Worm (Caenorhabditis elegans) whole organism, L2 larva: ENCODE results near the gene mrps-7.

Experiments used
- C34F6.9 ChIP-seq: fragments of 150-350 bp; optimal IDR thresholded peaks from 2 replicates; lab custom pipeline; 2014; ENCODE audit warnings: missing biosample characterization, missing genetic modification characterization
- F13H6.1 ChIP-seq: sonication (generic microtip); optimal IDR thresholded peaks from 2 replicates; lab custom pipeline; 2016; ENCODE audit warnings: missing genetic modification characterization, missing compliant biosample characterization
- R02D3.7 ChIP-seq: fragments of 150-350 bp; optimal IDR thresholded peaks from 2 replicates; lab custom pipeline; 2014; ENCODE audit warnings: missing biosample characterization, missing genetic modification characterization
- Y55F3AM.14 ChIP-seq: fragments of 200-800 bp; sonication (Bioruptor generic); optimal IDR thresholded peaks from 2 replicates; lab custom pipeline; 2018; ENCODE audit warnings: mild to moderate bottlenecking, missing genetic modification characterization, missing compliant biosample characterization
- ZK546.5 ChIP-seq: sonication (generic microtip); optimal IDR thresholded peaks from 2 replicates; lab custom pipeline; 2017; ENCODE audit warnings: missing biosample characterization, missing genetic modification characterization
- alr-1 ChIP-seq: fragments of 150-350 bp; optimal IDR thresholded peaks from 2 replicates; lab custom pipeline; 2014; ENCODE audit warnings: missing biosample characterization, missing genetic modification characterization
- aly-2 ChIP-seq: fragments of 150-350 bp; optimal IDR thresholded peaks from 2 replicates; lab custom pipeline; 2014; ENCODE audit warnings: missing biosample characterization, missing genetic modification characterization
- ama-1 ChIP-seq: fragments of 150-350 bp; optimal IDR thresholded peaks from 2 replicates; lab custom pipeline; 2018; ENCODE audit warnings: inconsistent platforms
- blmp-1 ChIP-seq: sonication (generic microtip); optimal IDR thresholded peaks from 2 replicates; lab custom pipeline; 2017; ENCODE audit warnings: missing genetic modification characterization, mild to moderate bottlenecking, missing compliant biosample characterization, antibody characterized with exemption, moderate library complexity; ENCODE audit not compliant: insufficient read depth
- ceh-16 ChIP-seq: fragments of 150-350 bp; optimal IDR thresholded peaks from 2 replicates; lab custom pipeline; 2014; ENCODE audit warnings: missing biosample characterization, missing genetic modification characterization
- crh-2 ChIP-seq: sonication (generic microtip); optimal IDR thresholded peaks from 2 replicates; lab custom pipeline; 2017; ENCODE audit warnings: missing biosample characterization, missing genetic modification characterization
- dmd-4 ChIP-seq: sonication (generic microtip); optimal IDR thresholded peaks from 2 replicates; lab custom pipeline; 2017; ENCODE audit warnings: missing biosample characterization, missing genetic modification characterization
- fos-1 ChIP-seq: fragments of 150-350 bp; optimal IDR thresholded peaks from 2 replicates; lab custom pipeline; 2014; ENCODE audit warnings: missing biosample characterization, missing genetic modification characterization
- gmeb-1 ChIP-seq: fragments of 150-350 bp; optimal IDR thresholded peaks from 2 replicates; lab custom pipeline; 2014; ENCODE audit warnings: missing biosample characterization, missing genetic modification characterization
- lin-11 ChIP-seq: fragments of 150-350 bp; sonication (generic microtip); optimal IDR thresholded peaks from 2 replicates; lab custom pipeline; 2014; ENCODE audit warnings: missing biosample characterization, missing genetic modification characterization, inconsistent platforms, mixed read lengths
- lin-13 ChIP-seq: fragments of 150-350 bp; optimal IDR thresholded peaks from 2 replicates; lab custom pipeline; 2014; ENCODE audit warnings: missing biosample characterization, missing genetic modification reagents, missing genetic modification characterization
- lin-39 ChIP-seq: fragments of 150-350 bp; optimal IDR thresholded peaks from 2 replicates; lab custom pipeline; 2014; ENCODE audit warnings: missing biosample characterization, missing genetic modification reagents, missing genetic modification characterization
- lsy-2 ChIP-seq, 2 experiments: fragments of 150-350 bp in 1 of 2; sonication (generic microtip) in 1 of 2; optimal IDR thresholded peaks; 2 replicates each; lab custom pipeline; 2014 to 2017; ENCODE audit warnings: missing biosample characterization in 2 of 2, missing genetic modification characterization in 2 of 2
- mbf-1 ChIP-seq: sonication (generic microtip); optimal IDR thresholded peaks from 2 replicates; lab custom pipeline; 2017; ENCODE audit warnings: missing biosample characterization, missing genetic modification characterization
- mdl-1 ChIP-seq, 2 experiments: fragments of 150-350 bp in 1 of 2; sonication (generic microtip) in 1 of 2; optimal IDR thresholded peaks; 2 replicates each; lab custom pipeline; 2017; ENCODE audit warnings: missing biosample characterization in 2 of 2, missing genetic modification characterization in 2 of 2
- nhr-11 ChIP-seq: fragments of 150-350 bp; optimal IDR thresholded peaks from 2 replicates; lab custom pipeline; 2014; ENCODE audit warnings: missing biosample characterization, missing genetic modification characterization
- nhr-129 ChIP-seq: fragments of 150-350 bp; optimal IDR thresholded peaks from 2 replicates; lab custom pipeline; 2014; ENCODE audit warnings: missing biosample characterization, missing genetic modification characterization
- nhr-21 ChIP-seq: fragments of 150-350 bp; optimal IDR thresholded peaks from 2 replicates; lab custom pipeline; 2014; ENCODE audit warnings: missing biosample characterization, missing genetic modification characterization
- nhr-23 ChIP-seq: fragments of 150-350 bp; optimal IDR thresholded peaks from 2 replicates; lab custom pipeline; 2014; ENCODE audit warnings: missing biosample characterization, missing genetic modification reagents, missing genetic modification characterization
- nhr-237 ChIP-seq: fragments of 150-350 bp; optimal IDR thresholded peaks from 2 replicates; lab custom pipeline; 2014; ENCODE audit warnings: missing biosample characterization, missing genetic modification characterization
- nhr-25 ChIP-seq: fragments of 150-350 bp; sonication (generic microtip); optimal IDR thresholded peaks from 3 replicates; lab custom pipeline; 2014; ENCODE audit warnings: missing biosample characterization, missing genetic modification characterization
- nhr-6 ChIP-seq: fragments of 150-350 bp; optimal IDR thresholded peaks from 2 replicates; lab custom pipeline; 2014; ENCODE audit warnings: missing biosample characterization, missing genetic modification characterization
- nhr-77 ChIP-seq: fragments of 150-350 bp; optimal IDR thresholded peaks from 2 replicates; lab custom pipeline; 2014; ENCODE audit warnings: missing biosample characterization, missing genetic modification characterization
- sem-4 ChIP-seq: fragments of 150-350 bp; optimal IDR thresholded peaks from 2 replicates; lab custom pipeline; 2014; ENCODE audit warnings: missing biosample characterization, missing genetic modification reagents, missing genetic modification characterization
- sma-3 ChIP-seq: sonication (generic microtip); optimal IDR thresholded peaks from 2 replicates; lab custom pipeline; 2016; ENCODE audit warnings: missing genetic modification reagents, missing genetic modification characterization, missing compliant biosample characterization
- sma-9 ChIP-seq, 2 experiments: fragments of 150-350 bp in 1 of 2; sonication (generic microtip) in 1 of 2; optimal IDR thresholded peaks; 2 replicates each; lab custom pipeline; 2014 to 2016; ENCODE audit warnings: missing genetic modification characterization in 2 of 2, mild to moderate bottlenecking in 1 of 2, missing biosample characterization in 1 of 2, missing compliant biosample characterization in 1 of 2, missing genetic modification reagents in 1 of 2, moderate library complexity in 1 of 2
- snpc-4 ChIP-seq: fragments of 150-350 bp; optimal IDR thresholded peaks from 2 replicates; lab custom pipeline; 2014; ENCODE audit warnings: missing biosample characterization, missing genetic modification characterization
- unc-39 ChIP-seq: fragments of 150-350 bp; optimal IDR thresholded peaks from 2 replicates; lab custom pipeline; 2014; ENCODE audit warnings: missing biosample characterization, missing genetic modification characterization
- unc-55 ChIP-seq: fragments of 150-350 bp; sonication (generic microtip); optimal IDR thresholded peaks from 3 replicates; lab custom pipeline; 2014; ENCODE audit warnings: missing biosample characterization, missing genetic modification reagents, missing genetic modification characterization
- unc-62 ChIP-seq: fragments of 150-350 bp; optimal IDR thresholded peaks from 2 replicates; lab custom pipeline; 2014; ENCODE audit warnings: missing biosample characterization, missing genetic modification reagents, missing genetic modification characterization
- zag-1 ChIP-seq: fragments of 150-350 bp; optimal IDR thresholded peaks from 2 replicates; lab custom pipeline; 2014; ENCODE audit warnings: missing biosample characterization, missing genetic modification characterization
- ztf-4 ChIP-seq: fragments of 150-350 bp; optimal IDR thresholded peaks from 2 replicates; lab custom pipeline; 2014; ENCODE audit warnings: missing biosample characterization, missing genetic modification characterization

The mrps-7 gene

ce11 chrIV:14797354-14797753 is 29.8 kb upstream of the mrps-7 start, which contains the start of the genes Y57G11C.1147 and nuo-3:
TSS of gene Y57G11C.1147 (minus strand) at chrIV:14797514.
TSS of gene nuo-3 (minus strand) at chrIV:14797544.
- TF ChIP-seq aly-2 (tag; lab: Kevin White, UChicago) (no peak), F13H6.1 (tag; lab: Kevin White, UChicago) (no peak), Y55F3AM.14 (GFP tag; lab: Kevin White, UChicago) (no peak), mbf-1 (no peak), sma-3 (GFP tag; lab: Kevin White, UChicago) (no peak), nhr-21 (no peak), R02D3.7 (tag; lab: Kevin White, UChicago) (peak; percentile 10), ztf-4 (no peak), ama-1 (lab: Kevin White, UChicago) (no peak), nhr-77 (tag; lab: Kevin White, UChicago) (no peak), nhr-23 (no peak), nhr-11 (tag; lab: Kevin White, UChicago) (no peak), zag-1 (tag; lab: Kevin White, UChicago) (no peak), sma-9 (GFP tag; optimal IDR thresholded peaks at IDR 0.05; lab: Kevin White, UChicago) (no peak), sma-9 (tag; optimal IDR thresholded peaks at IDR 0.05; lab: Kevin White, UChicago) (no peak), unc-55 (GFP tag; lab: Kevin White, UChicago) (peak; percentile 55), sem-4 (tag; lab: Kevin White, UChicago) (no peak), gmeb-1 (tag; lab: Kevin White, UChicago) (no peak), lin-11 (tag; lab: Kevin White, UChicago) (peak; percentile 3), C34F6.9 (tag; lab: Kevin White, UChicago) (peak; percentile 22), crh-2 (tag; lab: Kevin White, UChicago) (no peak), dmd-4 (tag; lab: Kevin White, UChicago) (no peak), nhr-129 (tag; lab: Kevin White, UChicago) (peak; percentile 22), fos-1 (tag; lab: Kevin White, UChicago) (no peak), lin-39 (no peak), unc-62 (GFP tag; lab: Kevin White, UChicago) (no peak)

- TF ChIP-seq zag-1 (tag; lab: Kevin White, UChicago) = no peak
- TF ChIP-seq nhr-21 = no peak
- no peak for TF ChIP-seq unc-39
- no peak for TF ChIP-seq lsy-2 (tag; optimal IDR thresholded peaks at IDR 0.05; lab: Kevin White, UChicago)
- TF ChIP-seq nhr-23 = no peak
- TF ChIP-seq nhr-6 = no peak
- TF ChIP-seq nhr-25 (tag; lab: Kevin White, UChicago) = no peak
- no peak for TF ChIP-seq Y55F3AM.14 (GFP tag; lab: Kevin White, UChicago)
- TF ChIP-seq ZK546.5 (tag; lab: Kevin White, UChicago) = no peak
- no peak for TF ChIP-seq crh-2 (tag; lab: Kevin White, UChicago)
- TF ChIP-seq nhr-129 (tag; lab: Kevin White, UChicago) = no peak
- no peak for TF ChIP-seq nhr-237 (tag; lab: Kevin White, UChicago)
- no peak for TF ChIP-seq mdl-1 (tag; optimal IDR thresholded peaks at IDR 0.05; lab: Kevin White, UChicago)
These were observed 28.5 kb upstream of the mrps-7 start, which contains the start of gene coq-3 for ce11 chrIV:14795918-14796488. TSS of gene coq-3 (minus strand) at chrIV:14796324.

ce11 chrIV:14793900-14794624 is 26.5 kb upstream of the mrps-7 start:
- TF ChIP-seq alr-1 (tag; lab: Kevin White, UChicago) = no peak
- TF ChIP-seq sma-9 (GFP tag; optimal IDR thresholded peaks at IDR 0.05; lab: Kevin White, UChicago) = peak; percentile 38
- TF ChIP-seq sma-9 (tag; optimal IDR thresholded peaks at IDR 0.05; lab: Kevin White, UChicago) = no peak
- TF ChIP-seq nhr-129 (tag; lab: Kevin White, UChicago) = peak; percentile 89
- peak; percentile 61 for TF ChIP-seq F13H6.1 (tag; lab: Kevin White, UChicago)
- TF ChIP-seq ceh-16 (tag; lab: Kevin White, UChicago) = peak; percentile 54
- peak; percentile 16 to 22 for TF ChIP-seq mdl-1 (tag; optimal IDR thresholded peaks at IDR 0.05; lab: Kevin White, UChicago)
- TF ChIP-seq fos-1 (tag; lab: Kevin White, UChicago) = peak; percentile 50
- peak; percentile 4 to 47 for TF ChIP-seq lsy-2 (tag; optimal IDR thresholded peaks at IDR 0.05; lab: Kevin White, UChicago)
- peak; percentile 71 for TF ChIP-seq lin-13
- TF ChIP-seq crh-2 (tag; lab: Kevin White, UChicago) = peak; percentile 97
- peak; percentile 96 for TF ChIP-seq blmp-1 (tag; lab: Kevin White, UChicago)
- TF ChIP-seq dmd-4 (tag; lab: Kevin White, UChicago) = no peak
- peak; percentile 38 for TF ChIP-seq sem-4 (tag; lab: Kevin White, UChicago)
- TF ChIP-seq unc-39 = no peak
- TF ChIP-seq sma-3 (GFP tag; lab: Kevin White, UChicago) = peak; percentile 30
- TF ChIP-seq nhr-25 (tag; lab: Kevin White, UChicago) = peak; percentile 65
- peak; percentile 10 for TF ChIP-seq nhr-21
- peak; percentile 71 for TF ChIP-seq C34F6.9 (tag; lab: Kevin White, UChicago)
- no peak for TF ChIP-seq gmeb-1 (tag; lab: Kevin White, UChicago)
- TF ChIP-seq ztf-4 = peak; percentile 46
- peak; percentile 53 for TF ChIP-seq snpc-4 (tag; lab: Kevin White, UChicago)
- TF ChIP-seq unc-55 (GFP tag; lab: Kevin White, UChicago) = peak; percentile 68
- TF ChIP-seq ama-1 (lab: Kevin White, UChicago) = no peak
- TF ChIP-seq, all 48 proteins: peak for 18
